Fruit fly (Drosophila melanogaster): ENCODE results near the gene Nfs1.
A peak's percentile ranks its signal among the peaks of the same experiment; 100 is the strongest.

Gene Nfs1

DNA sequence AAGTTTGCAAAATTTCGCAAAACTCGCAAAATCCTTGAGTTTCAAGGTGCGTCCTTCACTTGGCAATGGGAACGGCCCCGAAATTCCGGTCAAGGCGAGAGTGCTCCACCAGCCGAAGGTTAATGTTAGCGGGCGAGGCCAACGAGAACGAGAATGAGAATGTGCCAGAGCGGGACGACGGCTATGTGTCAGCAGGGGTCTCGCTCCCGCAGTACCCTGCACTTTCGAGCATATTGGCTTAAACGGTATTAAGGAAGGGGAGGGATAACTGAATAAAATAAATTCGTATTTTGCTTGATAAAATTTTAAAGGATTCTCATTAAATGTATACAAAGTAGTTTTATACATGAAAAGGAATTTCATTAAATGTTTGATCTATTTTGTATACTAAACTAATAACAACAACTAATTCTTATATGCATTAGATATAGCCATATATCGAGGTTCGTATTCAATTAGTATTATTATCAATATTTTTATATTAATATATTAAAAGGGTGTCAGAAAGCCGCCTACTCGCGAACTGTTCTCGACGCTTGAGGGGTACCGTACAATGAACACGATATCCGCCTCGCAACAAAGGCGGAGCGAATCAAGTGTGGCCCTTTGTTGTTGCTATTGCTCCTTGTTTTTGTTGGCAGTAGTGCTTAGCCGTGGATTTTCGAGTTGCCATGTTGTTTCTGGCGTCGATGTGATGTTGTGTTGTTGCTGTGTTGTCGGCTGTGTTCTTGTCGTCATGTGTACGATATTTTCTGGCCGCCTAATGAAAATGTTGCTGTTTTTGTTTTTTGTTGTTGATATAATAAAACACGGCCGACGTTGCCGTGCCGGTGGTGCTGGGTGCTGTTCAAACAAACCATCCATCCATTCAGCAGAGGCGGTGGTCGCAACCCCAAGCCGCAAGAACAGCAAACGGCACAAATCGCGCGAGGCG is 7.2 kb downstream of the Nfs1 start (continued):
- TF ChIP-seq bcd (GFP tag; optimal IDR thresholded peaks at IDR 0.05) (peak; percentile 97), jing (GFP tag; optimal IDR thresholded peaks at IDR 0.05) (peak; percentile 71), CG13624 (GFP tag; optimal IDR thresholded peaks at IDR 0.05) (peak; percentile 66), CG18262 (tag; optimal IDR thresholded peaks at IDR 0.05) (peak; percentile 99), tx (GFP tag; optimal IDR thresholded peaks at IDR 0.05) (peak; percentile 55), Hmx (GFP tag; optimal IDR thresholded peaks at IDR 0.05) (no peak), B-H2 (GFP tag; optimal IDR thresholded peaks at IDR 0.05) (peak; percentile 72), lov (optimal IDR thresholded peaks at IDR 0.05) (no peak), lov (GFP tag; IDR thresholded peaks at IDR 0.05) (no peak), CG11093 (GFP tag; IDR thresholded peaks at IDR 0.05) (peak; percentile 86), CG15011 (GFP tag; optimal IDR thresholded peaks at IDR 0.05) (peak; percentile 90), ab (GFP tag; optimal IDR thresholded peaks at IDR 0.05) (peak; percentile 66), CG33213 (GFP tag; optimal IDR thresholded peaks at IDR 0.05) (peak; percentile 24), salm (tag; optimal IDR thresholded peaks at IDR 0.05) (peak; percentile 89), seq (GFP tag; IDR thresholded peaks at IDR 0.05) (no peak), ara (GFP tag; IDR thresholded peaks at IDR 0.05) (no peak), Xbp1 (GFP tag; optimal IDR thresholded peaks at IDR 0.05) (peak; percentile 91), Six4 (GFP tag; optimal IDR thresholded peaks at IDR 0.05) (peak; percentile 91), CG18764 (GFP tag; optimal IDR thresholded peaks at IDR 0.05) (peak; percentile 74), Mad (GFP tag; optimal IDR thresholded peaks at IDR 0.05) (peak; percentile 59), slp2 (GFP tag; optimal IDR thresholded peaks at IDR 0.05) (peak; percentile 70), CG11398 (GFP tag; optimal IDR thresholded peaks at IDR 0.05) (no peak), croc (GFP tag; conservative IDR thresholded peaks at IDR 0.05) (peak; percentile 92), kay (GFP tag; optimal IDR thresholded peaks at IDR 0.05) (peak; percentile 90), Hey (tag; optimal IDR thresholded peaks at IDR 0.05) (peak; percentile 31), Myb (GFP tag; optimal IDR thresholded peaks at IDR 0.05) (peak; percentile 37), CG4707 (GFP tag; optimal IDR thresholded peaks at IDR 0.05) (peak; percentile 22), tin (GFP tag; optimal IDR thresholded peaks at IDR 0.05) (peak; percentile 87), pfk (GFP tag; optimal IDR thresholded peaks at IDR 0.05) (no peak), CG2129 (GFP tag; IDR thresholded peaks at IDR 0.05; ENCODE audit: partially characterized antibody) (no peak), pb (GFP tag; optimal IDR thresholded peaks at IDR 0.05) (peak; percentile 26), CG6254 (GFP tag; optimal IDR thresholded peaks at IDR 0.05) (peak; percentile 81), eyg (GFP tag; optimal IDR thresholded peaks at IDR 0.05) (peak; percentile 52), Camta (GFP tag; optimal IDR thresholded peaks at IDR 0.05) (peak; percentile 78), CG7963 (GFP tag; IDR thresholded peaks at IDR 0.05; ENCODE audit: partially characterized antibody) (no peak), CG3281 (GFP tag; optimal IDR thresholded peaks at IDR 0.05) (peak; percentile 96), CG6683 (GFP tag; optimal IDR thresholded peaks at IDR 0.05) (peak; percentile 90), D (optimal IDR thresholded peaks at IDR 0.05) (no peak), D (GFP tag; optimal IDR thresholded peaks at IDR 0.05) (peak; percentile 97), hth (optimal IDR thresholded peaks at IDR 0.05) (no peak), CG3726 (GFP tag; IDR thresholded peaks at IDR 0.05) (no peak), so (GFP tag; IDR thresholded peaks at IDR 0.05) (no peak), CG34224 (GFP tag; IDR thresholded peaks at IDR 0.05; ENCODE audit: partially characterized antibody) (no peak), sug (tag; optimal IDR thresholded peaks at IDR 0.05) (peak; percentile 92), ttk (GFP tag; IDR thresholded peaks at IDR 0.05) (no peak), Deaf1 (tag; optimal IDR thresholded peaks at IDR 0.05) (peak; percentile 77), C15 (GFP tag; IDR thresholded peaks at IDR 0.05) (no peak), ci (GFP tag; IDR thresholded peaks at IDR 0.05) (no peak), E2f2 (GFP tag; IDR thresholded peaks at IDR 0.05) (no peak), CG2875 (GFP tag; optimal IDR thresholded peaks at IDR 0.05) (peak; percentile 88)

Measured in whole organism, embryonic.